Fruit fly (Drosophila melanogaster): ENCODE measurements around the gene Abcd3.
A peak's percentile ranks its signal among the peaks of the same experiment; 100 is the strongest.

Gene Abcd3

DNA sequence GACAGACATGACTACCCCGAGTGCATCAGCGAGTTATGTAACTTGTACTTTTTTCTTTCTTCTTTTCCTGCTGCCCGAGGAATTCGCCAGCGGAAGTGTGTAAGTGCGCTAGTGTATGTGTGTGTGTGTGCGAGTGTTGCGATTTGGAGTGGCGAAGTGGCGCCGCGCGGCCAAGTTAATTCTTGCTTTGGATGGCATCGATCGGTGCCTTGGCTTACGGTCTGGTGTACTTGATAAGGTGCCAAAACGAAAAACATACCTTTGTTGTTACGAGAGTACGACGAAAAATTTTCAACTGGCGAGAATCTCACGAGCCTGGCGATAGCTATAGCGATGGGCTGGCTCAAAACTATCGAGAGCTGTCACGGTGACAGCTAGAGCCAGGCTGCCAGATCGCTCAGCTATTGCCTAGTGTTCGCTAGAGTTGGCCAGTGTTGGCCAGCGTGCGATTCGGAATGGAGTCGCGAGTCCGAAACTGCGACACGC lies 6.5 kb upstream of the Abcd3 start, which contains the start of the genes CG18809, COX6B, CG33932 and Rpp20 (continued):
- TF ChIP-seq Dll (GFP tag; IDR thresholded peaks at IDR 0.05; ENCODE audit: partially characterized antibody) (peak; percentile 86), CG6254 (GFP tag; optimal IDR thresholded peaks at IDR 0.05) (no peak), cas (GFP tag; IDR thresholded peaks at IDR 0.05) (0 out of 2 replicates have a peak, but pooled peaks have one; percentile 55), gfzf (GFP tag; optimal IDR thresholded peaks at IDR 0.05) (peak; percentile 33), luna (GFP tag; optimal IDR thresholded peaks at IDR 0.05) (peak; percentile 56), hkb (optimal IDR thresholded peaks at IDR 0.05) (no peak), hkb (GFP tag; IDR thresholded peaks at IDR 0.05) (peak; percentile 63), Sox102F (GFP tag; optimal IDR thresholded peaks at IDR 0.05) (no peak), toy (GFP tag; IDR thresholded peaks at IDR 0.05) (no peak), ci (GFP tag; IDR thresholded peaks at IDR 0.05) (peak; percentile 83), CG34224 (GFP tag; IDR thresholded peaks at IDR 0.05; ENCODE audit: partially characterized antibody) (peak; percentile 91), CG13424 (tag; optimal IDR thresholded peaks at IDR 0.05) (peak; percentile 30), CG6654 (GFP tag; optimal IDR thresholded peaks at IDR 0.05) (no peak), CG14710 (tag; optimal IDR thresholded peaks at IDR 0.05) (peak; percentile 62), CG7786 (GFP tag; optimal IDR thresholded peaks at IDR 0.05) (peak; percentile 84), pb (GFP tag; optimal IDR thresholded peaks at IDR 0.05) (peak; percentile 28), CG1233 (GFP tag; optimal IDR thresholded peaks at IDR 0.05) (peak; percentile 37), Sry-β (GFP tag; optimal IDR thresholded peaks at IDR 0.05) (peak; percentile 13), CG10979 (tag; optimal IDR thresholded peaks at IDR 0.05) (peak; percentile 28), br (optimal IDR thresholded peaks at IDR 0.05) (no peak), ttk (GFP tag; IDR thresholded peaks at IDR 0.05) (peak; percentile 11; the same call in 1 of the 2 replicates), Bgb (GFP tag; IDR thresholded peaks at IDR 0.05; ENCODE audit: partially characterized antibody) (peak; percentile 99), CG10209 (GFP tag; optimal IDR thresholded peaks at IDR 0.05) (peak; percentile 52), CG9932 (GFP tag; IDR thresholded peaks at IDR 0.05) (peak; percentile 90), chinmo (GFP tag; IDR thresholded peaks at IDR 0.05; ENCODE audit: partially characterized antibody) (peak; percentile 95), CG1602 (GFP tag; optimal IDR thresholded peaks at IDR 0.05) (peak; percentile 40), CG8089 (GFP tag; optimal IDR thresholded peaks at IDR 0.05) (peak; percentile 70), Oli (tag; optimal IDR thresholded peaks at IDR 0.05) (peak; percentile 14), MTF-1 (GFP tag; optimal IDR thresholded peaks at IDR 0.05; ENCODE audit: borderline replicate concordance) (no peak), wdn (GFP tag; IDR thresholded peaks at IDR 0.05) (peak; percentile 66), ewg (GFP tag; optimal IDR thresholded peaks at IDR 0.05) (peak; percentile 79), CG2889 (GFP tag; IDR thresholded peaks at IDR 0.05) (no peak), CG18764 (GFP tag; optimal IDR thresholded peaks at IDR 0.05) (no peak), CG11247 (GFP tag; IDR thresholded peaks at IDR 0.05) (peak; percentile 67), CG11695 (GFP tag; IDR thresholded peaks at IDR 0.05) (no peak), CG10147 (GFP tag; optimal IDR thresholded peaks at IDR 0.05) (peak; percentile 11), slou (GFP tag; optimal IDR thresholded peaks at IDR 0.05) (no peak), Aef1 (GFP tag; IDR thresholded peaks at IDR 0.05) (no peak), CG17328 (GFP tag; IDR thresholded peaks at IDR 0.05) (peak; percentile 61), CG7271 (tag; optimal IDR thresholded peaks at IDR 0.05) (peak; percentile 2), run (tag; optimal IDR thresholded peaks at IDR 0.05) (no peak), CG15073 (GFP tag; optimal IDR thresholded peaks at IDR 0.05) (no peak), CG8359 (GFP tag; optimal IDR thresholded peaks at IDR 0.05; ENCODE audit: borderline replicate concordance) (no peak), CG15601 (tag; optimal IDR thresholded peaks at IDR 0.05) (peak; percentile 57), CG2678 (tag; optimal IDR thresholded peaks at IDR 0.05) (no peak), D (optimal IDR thresholded peaks at IDR 0.05) (no peak), D (GFP tag; optimal IDR thresholded peaks at IDR 0.05) (no peak), CG8388 (GFP tag; optimal IDR thresholded peaks at IDR 0.05) (no peak), Eip74EF (GFP tag; optimal IDR thresholded peaks at IDR 0.05) (no peak), Antp (GFP tag; optimal IDR thresholded peaks at IDR 0.05) (peak; percentile 84)
